Worm (Caenorhabditis elegans): ENCODE data around the gene F20C5.7.
"Not testable (repeated sequence)": the region's sequence is repeated elsewhere in the genome, so short reads cannot be mapped to it uniquely, and the experiment has no call there.

F20C5.7 gene

ce11 chrIV:8788048-8788447 lies 42.6 kb upstream of the F20C5.7 start, which contains the start of gene C33D9.10:
TSS of gene C33D9.10 (minus strand) at chrIV:8788148.
- TF ChIP-seq sptf-1 (tag; optimal IDR thresholded peaks at IDR 0.05); elt-1 (tag; optimal IDR thresholded peaks at IDR 0.05; ENCODE audit: borderline replicate concordance, insufficient read depth); lin-32 (GFP tag; optimal IDR thresholded peaks at IDR 0.05): not testable (repeated sequence)

ce11 chrIV:8786654-8787053 lies 41.2 kb upstream of the F20C5.7 start, which contains the start of gene C33D9.8:
TSS of gene C33D9.8 (minus strand) at chrIV:8786752.
- TF ChIP-seq nhr-76 (tag; optimal IDR thresholded peaks at IDR 0.05) (no peak), cnd-1 (tag; optimal IDR thresholded peaks at IDR 0.05) (no peak), mls-2 (tag; optimal IDR thresholded peaks at IDR 0.05) (no peak), blmp-1 (tag; optimal IDR thresholded peaks at IDR 0.05) (no peak), M03D4.4 (tag; optimal IDR thresholded peaks at IDR 0.05) (no peak), tbx-8 (GFP tag; optimal IDR thresholded peaks at IDR 0.05) (no peak), hlh-1 (tag; optimal IDR thresholded peaks at IDR 0.05) (peak; percentile 40), unc-39 (tag; optimal IDR thresholded peaks at IDR 0.05) (no peak), unc-120 (tag; optimal IDR thresholded peaks at IDR 0.05; ENCODE audit: poor library complexity, severe bottlenecking) (no peak), drap-1 (GFP tag; optimal IDR thresholded peaks at IDR 0.05) (no peak), flh-1 (GFP tag; optimal IDR thresholded peaks at IDR 0.05) (no peak), nhr-2 (tag; optimal IDR thresholded peaks at IDR 0.05) (no peak), sptf-1 (tag; optimal IDR thresholded peaks at IDR 0.05) (no peak), elt-3 (tag; optimal IDR thresholded peaks at IDR 0.05) (no peak), ces-1 (GFP tag; optimal IDR thresholded peaks at IDR 0.05) (peak; percentile 11)

- TF ChIP-seq ceh-39 (tag; optimal IDR thresholded peaks at IDR 0.05), result no peak
- peak; percentile 29 for TF ChIP-seq ces-1 (GFP tag; optimal IDR thresholded peaks at IDR 0.05)
Measured at ce11 chrIV:8784855-8785327, 39.4 kb upstream of the F20C5.7 start, which contains the start of gene C33D9.13. TSS of gene C33D9.13 (minus strand) at chrIV:8785277.

ce11 chrIV:8782172-8782571 lies 36.7 kb upstream of the F20C5.7 start:
- TF ChIP-seq ces-1 (GFP tag; optimal IDR thresholded peaks at IDR 0.05), result peak; percentile 53
- TF ChIP-seq blmp-1 (tag; optimal IDR thresholded peaks at IDR 0.05), result no peak
- peak; percentile 84 for TF ChIP-seq mep-1 (tag; optimal IDR thresholded peaks at IDR 0.05)
- TF ChIP-seq lsy-2 (tag; optimal IDR thresholded peaks at IDR 0.05), result peak; percentile 69
- peak; percentile 26 for TF ChIP-seq nhr-2 (tag; optimal IDR thresholded peaks at IDR 0.05)
- no peak for TF ChIP-seq sem-2 (GFP tag; optimal IDR thresholded peaks at IDR 0.05)
- TF ChIP-seq lin-32 (GFP tag; optimal IDR thresholded peaks at IDR 0.05), result peak; percentile 74
- peak; percentile 75 for TF ChIP-seq drap-1 (GFP tag; optimal IDR thresholded peaks at IDR 0.05)
- peak; percentile 95 for TF ChIP-seq unc-120 (tag; optimal IDR thresholded peaks at IDR 0.05; ENCODE audit: poor library complexity, severe bottlenecking)
- peak; percentile 54 for TF ChIP-seq M03D4.4 (tag; optimal IDR thresholded peaks at IDR 0.05)
- peak; percentile 74 for TF ChIP-seq ztf-11 (tag; optimal IDR thresholded peaks at IDR 0.05)
- peak; percentile 52 for TF ChIP-seq ceh-83 (GFP tag; optimal IDR thresholded peaks at IDR 0.05)
- peak; percentile 98 for TF ChIP-seq ham-2 (GFP tag; optimal IDR thresholded peaks at IDR 0.05)
- no peak for TF ChIP-seq nhr-12 (tag; optimal IDR thresholded peaks at IDR 0.05)
- TF ChIP-seq hlh-1 (tag; optimal IDR thresholded peaks at IDR 0.05), result peak; percentile 93
- TF ChIP-seq pha-4 (tag; optimal IDR thresholded peaks at IDR 0.05), result peak; percentile 77
- TF ChIP-seq flh-1 (GFP tag; optimal IDR thresholded peaks at IDR 0.05), result no peak
- TF ChIP-seq zip-8 (tag; optimal IDR thresholded peaks at IDR 0.05), result no peak
- TF ChIP-seq mab-5 (tag; optimal IDR thresholded peaks at IDR 0.05), result no peak
- peak; percentile 84 for TF ChIP-seq unc-62 (GFP tag; optimal IDR thresholded peaks at IDR 0.05)
- peak; percentile 5 for TF ChIP-seq elt-3 (tag; optimal IDR thresholded peaks at IDR 0.05)
- peak; percentile 14 for TF ChIP-seq bed-3 (GFP tag; optimal IDR thresholded peaks at IDR 0.05)
- peak; percentile 31 for TF ChIP-seq ceh-43 (GFP tag; optimal IDR thresholded peaks at IDR 0.05)
- TF ChIP-seq snpc-4 (tag; optimal IDR thresholded peaks at IDR 0.05), result no peak
- TF ChIP-seq mls-2 (tag; optimal IDR thresholded peaks at IDR 0.05), result peak; percentile 74
- TF ChIP-seq cnd-1 (tag; optimal IDR thresholded peaks at IDR 0.05), result peak; percentile 83
- peak; percentile 75 for TF ChIP-seq lin-13 (tag; optimal IDR thresholded peaks at IDR 0.05)
- TF ChIP-seq sptf-1 (tag; optimal IDR thresholded peaks at IDR 0.05), result peak; percentile 78
- peak; percentile 45 for TF ChIP-seq elt-1 (tag; optimal IDR thresholded peaks at IDR 0.05; ENCODE audit: borderline replicate concordance, insufficient read depth)
- peak; percentile 56 for TF ChIP-seq nhr-237 (tag; optimal IDR thresholded peaks at IDR 0.05)
- no peak for TF ChIP-seq unc-39 (tag; optimal IDR thresholded peaks at IDR 0.05)
- TF ChIP-seq tbx-8 (GFP tag; optimal IDR thresholded peaks at IDR 0.05), result peak; percentile 21
- no peak for TF ChIP-seq nhr-76 (tag; optimal IDR thresholded peaks at IDR 0.05)

All from whole organism, mixed stage, embryonic.